Worm (Caenorhabditis elegans) whole organism, mixed stage, embryonic: ENCODE results near the gene txt-5.

Experiments
- blmp-1 ChIP-seq: fragments of 150-350 bp; optimal IDR thresholded peaks from 2 replicates; lab custom pipeline; 2014; ENCODE audit warnings: missing biosample characterization, missing genetic modification characterization
- mab-5 ChIP-seq: fragments of 150-350 bp; optimal IDR thresholded peaks from 2 replicates; lab custom pipeline; 2014; ENCODE audit warnings: missing biosample characterization, missing genetic modification characterization
- unc-39 ChIP-seq: fragments of 150-350 bp; optimal IDR thresholded peaks from 2 replicates; lab custom pipeline; 2014; ENCODE audit warnings: missing biosample characterization, missing genetic modification characterization
- ztf-11 ChIP-seq: fragments of 150-350 bp; optimal IDR thresholded peaks from 2 replicates; lab custom pipeline; 2014; ENCODE audit warnings: missing biosample characterization, missing genetic modification characterization

DNA sequence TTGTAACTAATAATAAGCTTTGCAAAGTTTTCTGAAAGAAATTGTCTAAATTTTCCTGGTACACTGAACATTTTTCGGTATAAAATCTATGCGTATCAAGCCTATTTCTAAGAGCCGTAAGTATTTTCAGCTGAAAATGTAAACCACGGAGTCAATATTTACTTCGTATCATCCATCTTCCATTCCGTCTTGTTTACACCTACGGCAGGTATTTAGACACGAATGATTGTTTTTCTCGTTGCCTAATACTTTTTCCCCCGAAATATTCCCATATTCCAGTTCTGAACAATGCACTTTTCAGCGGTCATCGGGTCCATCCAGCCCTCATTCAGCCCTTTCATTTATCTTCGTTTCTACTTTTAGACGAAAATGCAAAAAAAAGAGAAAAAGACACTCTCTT lies 10.8 kb upstream of the txt-5 start:
- TF ChIP-seq unc-39 (tag; lab: Kevin White, UChicago) (no peak), blmp-1 (no peak), mab-5 (tag; lab: Kevin White, UChicago) (no peak), ztf-11 (tag; lab: Kevin White, UChicago) (no peak)
